Fruit fly (Drosophila melanogaster): ENCODE results near the gene pn.
A peak's percentile ranks its signal among the peaks of the same experiment; 100 is the strongest.

pn gene

DNA sequence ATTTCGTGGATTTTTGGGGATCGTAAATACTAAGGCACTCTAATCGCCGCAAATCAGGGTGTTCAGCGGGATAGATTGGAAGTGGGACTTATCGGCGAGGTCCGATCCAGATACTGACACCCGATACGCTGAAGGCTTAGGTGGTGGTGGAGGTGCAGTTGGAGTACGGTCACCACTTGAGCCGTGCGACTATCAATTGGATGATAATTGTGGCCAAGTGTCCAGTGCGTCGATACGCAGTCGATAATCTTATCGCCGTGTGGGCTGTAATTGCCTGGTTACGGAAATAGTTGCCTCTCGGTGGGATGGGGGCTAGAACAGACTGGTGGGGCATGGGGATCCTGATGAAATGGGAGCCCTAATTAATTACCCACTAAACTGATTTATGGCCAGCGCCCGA is 18.3 kb downstream of the pn start (continued):
- TF ChIP-seq HmgD (GFP tag; optimal IDR thresholded peaks at IDR 0.05) = no peak
- no peak for TF ChIP-seq CG43689 (GFP tag; IDR thresholded peaks at IDR 0.05)
- no peak for TF ChIP-seq TFAM (GFP tag; optimal IDR thresholded peaks at IDR 0.05)
- TF ChIP-seq CG14667 (GFP tag; IDR thresholded peaks at IDR 0.05) = no peak
- peak; percentile 46; the same call in 1 of the 3 replicates for TF ChIP-seq vnd (GFP tag; IDR thresholded peaks at IDR 0.05; ENCODE audit: partially characterized antibody)

DNA sequence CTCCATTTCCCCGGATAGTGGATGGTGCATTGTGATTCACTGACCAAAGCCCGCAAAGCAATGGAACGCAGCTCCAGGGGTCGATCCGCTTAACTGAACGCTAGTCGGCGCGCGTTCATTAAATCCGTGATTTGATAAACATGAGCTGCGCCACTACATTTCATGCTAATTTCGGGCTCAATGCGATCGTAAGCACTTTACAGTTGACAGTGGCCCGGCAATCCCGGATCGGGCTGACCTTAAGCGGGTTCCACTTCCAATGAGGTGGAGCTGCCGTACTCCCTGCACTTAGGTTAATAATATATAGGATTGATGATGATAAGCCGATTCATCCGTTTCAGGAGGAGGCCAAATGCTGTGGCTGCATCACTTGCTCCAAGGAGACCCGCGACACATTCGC is 22.8 kb downstream of the pn start, which contains the start of gene FarO:
TSS of gene FarO (minus strand) at position 101 of the 400 bp plus-strand sequence.
- TF ChIP-seq gsb-n (tag; optimal IDR thresholded peaks at IDR 0.05) = no peak
- TF ChIP-seq CG11696 (GFP tag; IDR thresholded peaks at IDR 0.05) = no peak
- TF ChIP-seq CG4707 (GFP tag; optimal IDR thresholded peaks at IDR 0.05) = no peak
- TF ChIP-seq CG1233 (GFP tag; optimal IDR thresholded peaks at IDR 0.05) = no peak
- no peak for TF ChIP-seq Tbp (GFP tag; optimal IDR thresholded peaks at IDR 0.05)
- TF ChIP-seq CG17186 (GFP tag; optimal IDR thresholded peaks at IDR 0.05) = no peak
- no peak for TF ChIP-seq Aef1 (GFP tag; IDR thresholded peaks at IDR 0.05)
- TF ChIP-seq sima (GFP tag; optimal IDR thresholded peaks at IDR 0.05) = no peak
- no peak for TF ChIP-seq Gug (GFP tag; IDR thresholded peaks at IDR 0.05)

DNA sequence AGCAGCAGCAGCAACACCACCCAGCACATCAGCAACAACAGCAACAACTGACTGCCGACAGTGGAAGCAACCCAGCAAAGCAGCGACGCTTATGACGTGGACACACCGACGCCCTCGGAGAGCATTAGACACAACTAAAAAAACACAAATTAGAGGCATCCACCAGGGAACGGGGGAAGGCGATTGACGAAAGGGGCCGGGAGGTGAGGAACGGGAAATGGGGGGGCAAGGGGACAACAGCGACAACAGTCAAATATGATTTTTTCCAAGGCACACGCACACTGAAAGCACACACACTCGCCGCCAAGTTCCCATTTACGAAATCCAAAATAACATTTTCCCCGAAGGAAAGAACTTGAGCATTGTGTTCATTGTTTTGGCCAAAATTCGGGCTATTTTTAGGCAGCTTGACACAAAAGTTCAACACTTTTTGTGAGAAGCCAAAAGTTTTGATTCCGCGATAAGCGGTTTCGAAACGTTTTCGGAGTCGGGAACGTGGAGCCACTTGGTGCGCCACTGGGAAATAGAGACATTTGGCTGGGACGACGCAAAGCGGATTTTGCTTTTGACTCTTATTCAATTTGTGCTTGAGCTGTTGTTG is 27.7 kb downstream of the pn start:
- TF ChIP-seq CG7786 (GFP tag; optimal IDR thresholded peaks at IDR 0.05) = no peak
- TF ChIP-seq CG12299 (tag; optimal IDR thresholded peaks at IDR 0.05) = no peak
- no peak for TF ChIP-seq Scr (GFP tag; IDR thresholded peaks at IDR 0.05; ENCODE audit: partially characterized antibody)
- no peak for TF ChIP-seq CG11247 (GFP tag; IDR thresholded peaks at IDR 0.05)
- TF ChIP-seq CG18599 (GFP tag; optimal IDR thresholded peaks at IDR 0.05) = peak; percentile 22
- no peak for TF ChIP-seq Stat92E (GFP tag; optimal IDR thresholded peaks at IDR 0.05)
- TF ChIP-seq gfzf (GFP tag; optimal IDR thresholded peaks at IDR 0.05) = no peak
- TF ChIP-seq CG9727 (GFP tag; optimal IDR thresholded peaks at IDR 0.05) = no peak
- TF ChIP-seq CG9932 (GFP tag; IDR thresholded peaks at IDR 0.05) = peak; percentile 59
- TF ChIP-seq gt (GFP tag; IDR thresholded peaks at IDR 0.05) = no peak
- TF ChIP-seq CG14860 (GFP tag; IDR thresholded peaks at IDR 0.05; ENCODE audit: partially characterized antibody) = no peak
- no peak for TF ChIP-seq chif (GFP tag; optimal IDR thresholded peaks at IDR 0.05)
- no peak for TF ChIP-seq luna (GFP tag; optimal IDR thresholded peaks at IDR 0.05)
- TF ChIP-seq CG11723 (GFP tag; optimal IDR thresholded peaks at IDR 0.05) = no peak
- peak; percentile 13 for TF ChIP-seq lilli (GFP tag; optimal IDR thresholded peaks at IDR 0.05)
- no peak for TF ChIP-seq ken (GFP tag; IDR thresholded peaks at IDR 0.05)
- TF ChIP-seq exex (tag; optimal IDR thresholded peaks at IDR 0.05) = no peak
- no peak for TF ChIP-seq Ravus (GFP tag; IDR thresholded peaks at IDR 0.05)
- TF ChIP-seq CG10209 (GFP tag; optimal IDR thresholded peaks at IDR 0.05) = no peak
- no peak for TF ChIP-seq NK7.1 (GFP tag; optimal IDR thresholded peaks at IDR 0.05)
- TF ChIP-seq stc (GFP tag; IDR thresholded peaks at IDR 0.05) = no peak
- TF ChIP-seq HmgZ (tag; optimal IDR thresholded peaks at IDR 0.05) = no peak
- TF ChIP-seq Fer3 (tag; optimal IDR thresholded peaks at IDR 0.05) = no peak
- no peak for TF ChIP-seq CG32772 (GFP tag; IDR thresholded peaks at IDR 0.05)
- no peak for TF ChIP-seq CG13287 (GFP tag; IDR thresholded peaks at IDR 0.05; ENCODE audit: partially characterized antibody)
- no peak for TF ChIP-seq CG4360 (GFP tag; IDR thresholded peaks at IDR 0.05)
- TF ChIP-seq phol (tag; optimal IDR thresholded peaks at IDR 0.05) = peak; percentile 10
- no peak for TF ChIP-seq CG2116 (GFP tag; optimal IDR thresholded peaks at IDR 0.05)
- TF ChIP-seq CG2678 (tag; optimal IDR thresholded peaks at IDR 0.05) = peak; percentile 48
- no peak for TF ChIP-seq zfh1 (GFP tag; IDR thresholded peaks at IDR 0.05)
- TF ChIP-seq chn (GFP tag; optimal IDR thresholded peaks at IDR 0.05) = no peak
- TF ChIP-seq CG12391 (tag; optimal IDR thresholded peaks at IDR 0.05) = no peak
- no peak for TF ChIP-seq CG7928 (GFP tag; optimal IDR thresholded peaks at IDR 0.05)
- peak; percentile 24; the same call in 1 of the 2 replicates for TF ChIP-seq al (GFP tag; IDR thresholded peaks at IDR 0.05)
